Fruit fly (Drosophila melanogaster) whole organism, wandering third instar larva: Measurements from ENCODE around the gene CG14563.
A peak's percentile ranks its signal among the peaks of the same experiment; 100 is the strongest.

Experiments
- Dfd ChIP-seq: fragments of >200 bp; optimal IDR thresholded peaks from 2 replicates; lab custom pipeline; 2017; ENCODE audit warnings: missing biosample characterization, missing genetic modification characterization
- Hr78 ChIP-seq: fragments of >200 bp; optimal IDR thresholded peaks from 2 replicates; lab custom pipeline; 2017; ENCODE audit warnings: missing biosample characterization, missing genetic modification characterization
- OdsH ChIP-seq: fragments of 200-800 bp; sonication (Bioruptor generic); optimal IDR thresholded peaks from 2 replicates; lab custom pipeline; 2016; ENCODE audit warnings: missing biosample characterization, mild to moderate bottlenecking, missing genetic modification characterization
- fru ChIP-seq: fragments of 200-800 bp; sonication (Bioruptor generic); optimal IDR thresholded peaks from 3 replicates; lab custom pipeline; 2016; ENCODE audit warnings: missing biosample characterization, mild to moderate bottlenecking, missing genetic modification characterization
- jim ChIP-seq: fragments of 175-275, 200-325 bp; sonication (Bioruptor generic); optimal IDR thresholded peaks from 2 replicates; lab custom pipeline; 2016; ENCODE audit warnings: missing biosample characterization, mild to moderate bottlenecking, missing genetic modification characterization
- psq ChIP-seq: fragments of 200-800 bp; sonication (Bioruptor generic); optimal IDR thresholded peaks from 3 replicates; lab custom pipeline; 2017; ENCODE audit warnings: missing biosample characterization, mild to moderate bottlenecking, missing genetic modification characterization, moderate library complexity
- sv ChIP-seq: fragments of 200-800 bp; sonication (Bioruptor generic); optimal IDR thresholded peaks from 3 replicates; lab custom pipeline; 2016; ENCODE audit warnings: missing biosample characterization, missing genetic modification characterization

DNA sequence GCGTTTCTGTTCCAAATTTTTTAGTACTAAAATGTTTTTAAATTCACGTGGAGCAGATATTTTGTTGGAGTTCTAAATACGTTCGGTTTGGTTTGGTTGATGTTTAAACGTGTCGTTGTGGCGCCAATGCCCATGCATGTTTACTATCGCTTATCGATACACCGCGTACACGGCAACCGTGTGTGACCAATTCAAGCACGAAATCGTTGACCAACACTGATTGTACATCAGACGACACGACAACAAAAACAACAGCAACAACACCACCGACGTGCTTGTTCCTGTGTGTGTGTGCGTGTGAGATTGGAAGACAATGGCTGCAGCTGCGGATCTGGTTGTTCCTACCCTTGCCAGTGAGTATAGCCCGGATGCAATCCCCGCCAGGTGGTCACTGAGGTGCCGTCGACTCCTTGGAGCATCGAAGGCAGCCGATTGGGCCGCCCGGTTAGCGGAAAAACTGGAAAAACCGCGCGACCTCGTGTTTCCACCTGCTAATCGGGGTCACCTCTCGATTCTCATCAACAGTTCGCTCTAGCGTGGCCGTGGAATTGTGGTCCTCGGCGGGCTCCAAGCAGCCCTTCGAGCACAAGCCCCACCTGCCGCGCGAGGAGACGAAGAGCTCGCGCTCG lies 17.3 kb downstream of the CG14563 start, which contains the start of gene eIF2A:
- TF ChIP-seq jim (GFP tag; lab: Kevin White, UChicago) (no peak), Dfd (GFP tag; lab: Kevin White, UChicago) (no peak), sv (GFP tag; lab: Kevin White, UChicago) (peak; percentile 47), OdsH (GFP tag; lab: Kevin White, UChicago) (peak; percentile 64), Hr78 (GFP tag; lab: Kevin White, UChicago) (no peak), fru (GFP tag; lab: Kevin White, UChicago) (peak; percentile 42), psq (peak; percentile 41)
